Fruit fly (Drosophila melanogaster): ENCODE measurements around the gene CG14834.

The CG14834 gene

dm6 chr3L:7376151-7376550 lies 29.2 kb upstream of the CG14834 start:
- TF ChIP-seq brk (GFP tag; optimal IDR thresholded peaks at IDR 0.05) (peak; percentile 21), br (GFP tag; optimal IDR thresholded peaks at IDR 0.05) (peak; percentile 18), sv (GFP tag; optimal IDR thresholded peaks at IDR 0.05) (no peak), pan (optimal IDR thresholded peaks at IDR 0.05) (no peak), Hnf4 (GFP tag; optimal IDR thresholded peaks at IDR 0.05) (no peak)

DNA sequence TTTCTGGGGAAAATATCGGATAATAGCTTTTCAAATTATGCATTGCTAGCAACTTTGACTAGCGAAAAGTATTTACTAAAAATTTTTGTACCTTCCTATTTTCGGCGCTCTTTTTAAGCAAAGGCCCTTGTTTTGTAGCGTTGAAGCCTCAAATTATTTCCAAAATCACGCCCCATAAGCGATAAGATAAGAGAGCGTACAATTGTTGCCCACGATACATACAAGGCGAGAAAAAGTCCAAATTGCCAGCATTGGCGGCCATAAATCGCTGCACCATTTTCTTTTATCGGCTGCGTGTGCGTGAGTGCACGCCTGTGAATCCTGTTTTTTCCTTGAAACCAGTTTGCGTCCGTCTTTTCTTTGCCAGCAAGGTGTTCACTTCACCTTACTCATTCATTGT lies 24.4 kb upstream of the CG14834 start:
- TF ChIP-seq dmrt93B (GFP tag; optimal IDR thresholded peaks at IDR 0.05), result no peak
- no peak for TF ChIP-seq Dif (GFP tag; optimal IDR thresholded peaks at IDR 0.05; ENCODE audit: partially characterized antibody)
- no peak for TF ChIP-seq pan (optimal IDR thresholded peaks at IDR 0.05)
- no peak for TF ChIP-seq rgr (GFP tag; optimal IDR thresholded peaks at IDR 0.05)
- TF ChIP-seq woc (GFP tag; optimal IDR thresholded peaks at IDR 0.05), result peak; percentile 49
- TF ChIP-seq Abd-B (GFP tag; optimal IDR thresholded peaks at IDR 0.05), result no peak
- no peak for TF ChIP-seq tai (GFP tag; optimal IDR thresholded peaks at IDR 0.05)
- no peak for TF ChIP-seq Sp1 (GFP tag; optimal IDR thresholded peaks at IDR 0.05)
- TF ChIP-seq Mio (GFP tag; optimal IDR thresholded peaks at IDR 0.05), result no peak
- no peak for TF ChIP-seq sage (GFP tag; optimal IDR thresholded peaks at IDR 0.05)
- TF ChIP-seq Myc (optimal IDR thresholded peaks at IDR 0.05), result peak; percentile 54

dm6 chr3L:7370231-7370882 lies 23.4 kb upstream of the CG14834 start:
- TF ChIP-seq CG9705 (GFP tag; optimal IDR thresholded peaks at IDR 0.05) (no peak), Hr78 (GFP tag; optimal IDR thresholded peaks at IDR 0.05) (peak; percentile 7), Rel (GFP tag; optimal IDR thresholded peaks at IDR 0.05) (no peak), Rel (tag; optimal IDR thresholded peaks at IDR 0.05) (peak; percentile 39), psq (GFP tag; optimal IDR thresholded peaks at IDR 0.05) (peak; percentile 81), Hnf4 (GFP tag; optimal IDR thresholded peaks at IDR 0.05) (no peak), Hr83 (GFP tag; optimal IDR thresholded peaks at IDR 0.05; ENCODE audit: poor library complexity, severe bottlenecking) (peak; percentile 1), N (GFP tag; optimal IDR thresholded peaks at IDR 0.05) (peak; percentile 79), h (GFP tag; optimal IDR thresholded peaks at IDR 0.05) (peak; percentile 41), Jra (GFP tag; optimal IDR thresholded peaks at IDR 0.05) (no peak)

dm6 chr3L:7369543-7369942 lies 22.6 kb upstream of the CG14834 start, which contains the start of gene akirin:
akirin (plus strand) TSS chr3L:7369843.
- no peak for TF ChIP-seq dsf (GFP tag; optimal IDR thresholded peaks at IDR 0.05; ENCODE audit: borderline replicate concordance)
- peak; percentile 4 for TF ChIP-seq Myc (optimal IDR thresholded peaks at IDR 0.05)

dm6 chr3L:7368934-7369333 lies 22.0 kb upstream of the CG14834 start, which contains the start of gene Sh3beta:
Sh3beta (minus strand) TSS chr3L:7369260.
- TF ChIP-seq Hr83 (GFP tag; optimal IDR thresholded peaks at IDR 0.05; ENCODE audit: poor library complexity, severe bottlenecking), result no peak
- peak; percentile 20 for TF ChIP-seq sage (GFP tag; optimal IDR thresholded peaks at IDR 0.05)

DNA sequence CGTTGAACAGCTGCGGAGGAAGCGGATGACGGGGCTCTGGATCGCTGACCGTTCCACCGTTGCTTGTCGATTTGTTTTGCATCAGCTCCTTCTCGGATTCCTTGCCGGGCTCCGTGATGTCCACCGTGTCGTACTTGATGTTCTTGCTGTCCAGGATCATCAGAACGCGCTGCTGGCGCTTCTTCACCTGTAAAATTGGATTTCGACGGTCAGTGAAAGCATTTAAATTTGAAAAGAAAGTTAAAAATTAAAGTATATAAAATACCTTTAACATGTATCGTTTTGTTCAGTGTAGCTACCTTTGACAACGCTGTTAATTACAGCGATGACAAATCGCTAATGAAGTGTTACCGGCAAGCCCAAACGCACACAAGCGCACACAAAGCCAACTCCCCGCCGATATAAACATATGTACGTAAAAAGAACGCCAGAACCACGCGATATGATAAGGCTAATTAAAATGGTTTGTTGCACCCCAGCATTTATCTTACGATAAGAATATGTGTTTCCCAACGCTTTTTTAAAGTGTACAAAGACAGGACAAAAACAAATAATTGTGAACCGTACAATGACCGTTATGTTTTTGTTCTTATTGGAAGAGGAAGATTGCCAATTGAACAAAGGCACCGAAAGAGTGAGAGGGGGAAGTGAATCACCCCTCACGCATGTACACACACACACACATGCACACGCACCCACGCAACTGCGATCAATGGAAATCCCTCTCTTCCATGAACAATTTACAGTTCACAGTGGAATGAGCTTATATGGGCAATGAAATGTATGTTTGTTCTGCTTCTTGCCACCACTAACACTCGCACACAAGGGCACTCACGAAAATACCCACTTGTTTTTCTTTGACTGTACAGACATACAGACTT lies 21.1 kb upstream of the CG14834 start:
- TF ChIP-seq rgr (GFP tag; optimal IDR thresholded peaks at IDR 0.05), result peak; percentile 10
- TF ChIP-seq Mio (GFP tag; optimal IDR thresholded peaks at IDR 0.05), result no peak
- no peak for TF ChIP-seq jim (GFP tag; optimal IDR thresholded peaks at IDR 0.05)
- TF ChIP-seq sage (GFP tag; optimal IDR thresholded peaks at IDR 0.05), result peak; percentile 12
- TF ChIP-seq dsf (GFP tag; optimal IDR thresholded peaks at IDR 0.05; ENCODE audit: borderline replicate concordance), result no peak
- TF ChIP-seq Jra (GFP tag; optimal IDR thresholded peaks at IDR 0.05), result peak; percentile 65
- TF ChIP-seq brk (GFP tag; optimal IDR thresholded peaks at IDR 0.05), result no peak
- TF ChIP-seq h (GFP tag; optimal IDR thresholded peaks at IDR 0.05), result peak; percentile 16
- TF ChIP-seq Hr78 (GFP tag; optimal IDR thresholded peaks at IDR 0.05), result no peak
- no peak for TF ChIP-seq OdsH (GFP tag; optimal IDR thresholded peaks at IDR 0.05)
- TF ChIP-seq Abd-B (GFP tag; optimal IDR thresholded peaks at IDR 0.05), result no peak
- TF ChIP-seq Dif (GFP tag; optimal IDR thresholded peaks at IDR 0.05; ENCODE audit: partially characterized antibody), result no peak
- peak; percentile 41 for TF ChIP-seq Hnf4 (GFP tag; optimal IDR thresholded peaks at IDR 0.05)
- no peak for TF ChIP-seq Rel (GFP tag; optimal IDR thresholded peaks at IDR 0.05)
- TF ChIP-seq Rel (tag; optimal IDR thresholded peaks at IDR 0.05), result peak; percentile 81
- no peak for TF ChIP-seq dl (GFP tag; optimal IDR thresholded peaks at IDR 0.05; ENCODE audit: insufficient read depth in 1 of 2, partially characterized antibody in 2 of 2)
- TF ChIP-seq pan (optimal IDR thresholded peaks at IDR 0.05), result no peak
- TF ChIP-seq lola (GFP tag; optimal IDR thresholded peaks at IDR 0.05), result no peak
- no peak for TF ChIP-seq GATAd (GFP tag; optimal IDR thresholded peaks at IDR 0.05)
- peak; percentile 33 for TF ChIP-seq HLH106 (tag; optimal IDR thresholded peaks at IDR 0.05)
- TF ChIP-seq Myc (optimal IDR thresholded peaks at IDR 0.05), result no peak
- TF ChIP-seq fru (GFP tag; optimal IDR thresholded peaks at IDR 0.05), result peak; percentile 34
- TF ChIP-seq foxo (GFP tag; optimal IDR thresholded peaks at IDR 0.05), result peak in 1 of 2 experiments; percentile 2
- TF ChIP-seq Vsx2 (GFP tag; optimal IDR thresholded peaks at IDR 0.05; ENCODE audit: partially characterized antibody), result peak; percentile 97
- TF ChIP-seq woc (GFP tag; optimal IDR thresholded peaks at IDR 0.05), result peak; percentile 30
- no peak for TF ChIP-seq dmrt93B (GFP tag; optimal IDR thresholded peaks at IDR 0.05)
- TF ChIP-seq Sp1 (GFP tag; optimal IDR thresholded peaks at IDR 0.05), result peak; percentile 7
